Fruit fly (Drosophila melanogaster) whole organism, prepupa: ENCODE measurements around the gene CG8750.

Source experiments
- CG11294 ChIP-seq: fragments of 200-800 bp; sonication (Bioruptor generic); IDR thresholded peaks from 2 replicates; pipeline ENCODE4 v1.3.6; 2022; ENCODE audit warnings: missing biosample characterization, missing genetic modification characterization
- CG11762 ChIP-seq: fragments of 200-800 bp; sonication (Bioruptor generic); optimal IDR thresholded peaks from 3 replicates; lab custom pipeline; 2016; ENCODE audit warnings: missing biosample characterization, missing genetic modification characterization; ENCODE audit not compliant: insufficient read depth
- CG11902 ChIP-seq: fragments of 200-800 bp; sonication (Bioruptor generic); optimal IDR thresholded peaks from 3 replicates; lab custom pipeline; 2016; ENCODE audit warnings: missing biosample characterization, missing genetic modification characterization
- CG15336 ChIP-seq: fragments of 200-800 bp; sonication (Bioruptor generic); IDR thresholded peaks from 2 replicates; pipeline ENCODE4 v1.3.6; 2022; ENCODE audit warnings: missing biosample characterization, missing genetic modification characterization
- CG1621 ChIP-seq: fragments of 200-800 bp; sonication (Bioruptor generic); optimal IDR thresholded peaks from 3 replicates; lab custom pipeline; 2018; ENCODE audit warnings: missing biosample characterization, mild to moderate bottlenecking, missing genetic modification characterization
- CG16779 ChIP-seq: fragments of 200-800 bp; sonication (Bioruptor generic); optimal IDR thresholded peaks from 3 replicates; lab custom pipeline; 2017; ENCODE audit warnings: missing biosample characterization, mild to moderate bottlenecking, missing genetic modification characterization
- CG31627 ChIP-seq: fragments of 200-800 bp; sonication (Bioruptor generic); optimal IDR thresholded peaks from 3 replicates; lab custom pipeline; 2016; ENCODE audit warnings: missing biosample characterization, missing genetic modification characterization
- CG32006 ChIP-seq: fragments of 200-800 bp; sonication (Bioruptor generic); optimal IDR thresholded peaks from 3 replicates; lab custom pipeline; 2017; ENCODE audit warnings: missing biosample characterization, mild to moderate bottlenecking, missing genetic modification characterization
- CG3919 ChIP-seq: fragments of 200-800 bp; sonication (Bioruptor generic); optimal IDR thresholded peaks from 3 replicates; lab custom pipeline; 2016; ENCODE audit warnings: missing biosample characterization, missing genetic modification characterization
- CG6792 ChIP-seq: fragments of 200-800 bp; sonication (Bioruptor generic); optimal IDR thresholded peaks from 3 replicates; lab custom pipeline; 2016; ENCODE audit warnings: missing biosample characterization, missing genetic modification characterization
- CG6808 ChIP-seq: fragments of 200-800 bp; sonication (Bioruptor generic); optimal IDR thresholded peaks from 3 replicates; lab custom pipeline; 2017; ENCODE audit warnings: missing biosample characterization, missing genetic modification characterization, mild to moderate bottlenecking, moderate library complexity, missing genetic modification reagents
- CG6854 ChIP-seq: fragments of 200-800 bp; sonication (Bioruptor generic); optimal IDR thresholded peaks from 2 replicates; lab custom pipeline; 2017; ENCODE audit warnings: missing biosample characterization, mild to moderate bottlenecking, missing genetic modification characterization
- CG7368 ChIP-seq: fragments of 200-800 bp; sonication (Bioruptor generic); optimal IDR thresholded peaks from 3 replicates; lab custom pipeline; 2016; ENCODE audit warnings: missing biosample characterization, missing genetic modification characterization
- CG8119 ChIP-seq: fragments of 200-800 bp; sonication (Bioruptor generic); IDR thresholded peaks from 3 replicates; pipeline ENCODE4 v1.3.6; 2022; ENCODE audit warnings: missing biosample characterization, missing genetic modification characterization
- CG8319 ChIP-seq: fragments of 200-800 bp; sonication (Bioruptor generic); optimal IDR thresholded peaks from 3 replicates; lab custom pipeline; 2016; ENCODE audit warnings: missing biosample characterization, missing genetic modification characterization
- Eip78C ChIP-seq: fragments of 200-800 bp; sonication (Bioruptor generic); peaks from one replicate; lab custom pipeline; 2016; ENCODE audit warnings: missing biosample characterization, missing genetic modification characterization
- Eip93F ChIP-seq: fragments of 200-800 bp; sonication (Bioruptor generic); optimal IDR thresholded peaks from 2 replicates; lab custom pipeline; 2016; ENCODE audit warnings: missing biosample characterization, mild to moderate bottlenecking, missing genetic modification characterization
- Hr39 ChIP-seq: fragments of 200-800 bp; sonication (Bioruptor generic); optimal IDR thresholded peaks from 2 replicates; lab custom pipeline; 2016; ENCODE audit warnings: missing biosample characterization, missing genetic modification characterization
- Hr4 ChIP-seq: fragments of 200-800 bp; sonication (Bioruptor generic); optimal IDR thresholded peaks from 3 replicates; lab custom pipeline; 2016; ENCODE audit warnings: missing biosample characterization, missing genetic modification characterization
- Lpt ChIP-seq: fragments of 200-800 bp; sonication (Bioruptor generic); optimal IDR thresholded peaks from 3 replicates; lab custom pipeline; 2016; ENCODE audit warnings: missing biosample characterization, missing genetic modification characterization
- OdsH ChIP-seq: fragments of 200-800 bp; sonication (Bioruptor generic); optimal IDR thresholded peaks from 3 replicates; lab custom pipeline; 2016; ENCODE audit warnings: missing biosample characterization, missing genetic modification characterization
- Smox ChIP-seq: fragments of 200-800 bp; sonication (Bioruptor generic); optimal IDR thresholded peaks from 3 replicates; lab custom pipeline; 2016; ENCODE audit warnings: missing biosample characterization, missing genetic modification characterization
- Sox15 ChIP-seq: fragments of 200-800 bp; sonication (Bioruptor generic); optimal IDR thresholded peaks from 3 replicates; lab custom pipeline; 2016; ENCODE audit warnings: missing biosample characterization, missing genetic modification characterization
- achi ChIP-seq: fragments of 200-800 bp; sonication (Bioruptor generic); optimal IDR thresholded peaks from 3 replicates; lab custom pipeline; 2016; ENCODE audit warnings: missing biosample characterization, missing genetic modification characterization
- dac ChIP-seq: fragments of 200-800 bp; sonication (Bioruptor generic); optimal IDR thresholded peaks from 2 replicates; lab custom pipeline; 2017; ENCODE audit warnings: missing biosample characterization, mild to moderate bottlenecking, missing genetic modification characterization
- esn ChIP-seq: fragments of 200-800 bp; sonication (Bioruptor generic); optimal IDR thresholded peaks from 2 replicates; lab custom pipeline; 2016; ENCODE audit warnings: missing biosample characterization, mild to moderate bottlenecking, missing genetic modification characterization, moderate library complexity
- fd59A ChIP-seq: fragments of 200-800 bp; sonication (Bioruptor generic); optimal IDR thresholded peaks from 2 replicates; lab custom pipeline; 2017; ENCODE audit warnings: missing biosample characterization, mild to moderate bottlenecking, missing genetic modification characterization, missing genetic modification reagents
- fd85E ChIP-seq: fragments of 200-800 bp; sonication (Bioruptor generic); optimal IDR thresholded peaks from 3 replicates; lab custom pipeline; 2016; ENCODE audit warnings: missing biosample characterization, missing genetic modification characterization
- pdm3 ChIP-seq: fragments of 200-800 bp; sonication (Bioruptor generic); optimal IDR thresholded peaks from 3 replicates; lab custom pipeline; 2016; ENCODE audit warnings: missing biosample characterization, missing genetic modification characterization
- spab ChIP-seq: fragments of 200-800 bp; sonication (Bioruptor generic); optimal IDR thresholded peaks from 2 replicates; lab custom pipeline; 2017; ENCODE audit warnings: missing biosample characterization, mild to moderate bottlenecking, missing genetic modification characterization, missing genetic modification reagents
- ss ChIP-seq, 2 experiments: fragments of 200-800 bp; sonication (Bioruptor generic); optimal IDR thresholded peaks; 2 replicates in 1 of 2; 3 replicates in 1 of 2; lab custom pipeline; 2017 to 2018; ENCODE audit warnings: mild to moderate bottlenecking in 2 of 2, missing biosample characterization in 2 of 2, missing genetic modification characterization in 2 of 2, moderate library complexity in 1 of 2
- svp ChIP-seq: fragments of 200-800 bp; sonication (Bioruptor generic); peaks from one replicate; lab custom pipeline; 2016; ENCODE audit warnings: missing biosample characterization, missing genetic modification characterization

The CG8750 gene

DNA sequence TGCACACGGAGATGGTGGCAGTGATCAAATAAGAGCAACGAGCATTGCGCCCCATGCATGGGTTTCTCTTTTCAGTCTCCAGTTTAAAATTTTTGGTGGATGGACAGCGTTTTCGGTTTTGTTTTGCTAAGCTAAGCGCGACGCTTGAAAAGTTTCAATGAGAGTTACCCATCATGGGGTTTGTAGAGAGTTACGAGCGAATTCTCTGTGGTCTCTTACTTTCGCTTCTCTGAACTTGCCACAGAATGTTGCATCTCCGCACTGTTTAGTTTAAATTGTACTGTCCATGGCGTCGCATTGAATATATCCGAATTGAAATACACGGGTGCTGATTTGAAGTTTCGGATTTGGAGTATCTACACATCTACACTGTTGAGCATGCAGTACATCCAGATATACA, 539 bp upstream of the CG8750 start, which contains the start of gene Tsp68C:
TSS of gene Tsp68C (plus strand) at position 301 of the 400 bp plus-strand sequence.
- TF ChIP-seq CG11762 (GFP tag; lab: Kevin White, UChicago) (no peak), CG11902 (no peak), dac (no peak), achi (GFP tag; lab: Kevin White, UChicago) (no peak), CG8119 (GFP tag; lab: Robert Waterston, UW) (no peak), fd59A (GFP tag; lab: Kevin White, UChicago) (no peak), Eip78C (GFP tag; lab: Kevin White, UChicago) (no peak), CG16779 (tag; lab: Kevin White, UChicago) (no peak), Hr4 (GFP tag; lab: Kevin White, UChicago) (no peak), Lpt (GFP tag; lab: Kevin White, UChicago) (no peak), pdm3 (no peak), esn (GFP tag; lab: Kevin White, UChicago) (no peak), CG3919 (GFP tag; lab: Kevin White, UChicago) (no peak), ss (GFP tag; optimal IDR thresholded peaks at IDR 0.05; lab: Kevin White, UChicago) (no peak), CG11294 (no peak), Smox (no peak), fd85E (GFP tag; lab: Kevin White, UChicago) (no peak), Hr39 (GFP tag; lab: Kevin White, UChicago) (no peak)

DNA sequence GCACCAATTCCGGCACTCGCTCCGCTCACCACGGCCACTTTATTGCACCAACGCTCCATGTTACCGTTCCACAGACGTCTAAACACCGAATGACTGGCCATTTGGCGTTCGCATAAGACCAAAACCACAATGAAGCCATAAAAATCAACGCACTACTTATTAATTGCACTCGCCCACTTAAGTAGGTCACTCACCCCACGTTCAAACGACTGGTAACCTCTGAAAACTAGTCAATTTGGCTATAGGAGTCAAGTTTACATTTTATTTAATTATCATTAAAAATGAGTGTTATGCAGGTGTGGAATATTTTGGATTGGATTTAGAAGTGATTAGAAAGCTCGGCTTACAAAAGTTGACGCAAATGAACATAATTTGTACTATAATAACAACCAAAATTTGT, 677 bp downstream of the CG8750 start, which contains the start of gene CG8757:
TSS of gene CG8757 (minus strand) at position 101 of the 400 bp plus-strand sequence.
- no peak for TF ChIP-seq CG8319
- TF ChIP-seq CG1621 (tag; lab: Kevin White, UChicago): no peak
- no peak for TF ChIP-seq CG32006
- no peak for TF ChIP-seq CG6808 (GFP tag; lab: Kevin White, UChicago)
- TF ChIP-seq CG11902: no peak
- TF ChIP-seq CG31627 (GFP tag; lab: Kevin White, UChicago): no peak
- TF ChIP-seq Smox: no peak
- TF ChIP-seq Hr4 (GFP tag; lab: Kevin White, UChicago): no peak
- TF ChIP-seq CG15336 (GFP tag; lab: Robert Waterston, UW): no peak
- no peak for TF ChIP-seq Sox15 (GFP tag; lab: Kevin White, UChicago)
- TF ChIP-seq fd85E (GFP tag; lab: Kevin White, UChicago): no peak
- TF ChIP-seq, all 60 proteins: peak for 0

dm6 chr3L:13840731-13841130, 2.1 kb downstream of the CG8750 start:
- no peak for TF ChIP-seq esn (GFP tag; lab: Kevin White, UChicago)
- TF ChIP-seq Hr4 (GFP tag; lab: Kevin White, UChicago): no peak
- TF ChIP-seq spab (GFP tag; lab: Kevin White, UChicago): no peak

DNA sequence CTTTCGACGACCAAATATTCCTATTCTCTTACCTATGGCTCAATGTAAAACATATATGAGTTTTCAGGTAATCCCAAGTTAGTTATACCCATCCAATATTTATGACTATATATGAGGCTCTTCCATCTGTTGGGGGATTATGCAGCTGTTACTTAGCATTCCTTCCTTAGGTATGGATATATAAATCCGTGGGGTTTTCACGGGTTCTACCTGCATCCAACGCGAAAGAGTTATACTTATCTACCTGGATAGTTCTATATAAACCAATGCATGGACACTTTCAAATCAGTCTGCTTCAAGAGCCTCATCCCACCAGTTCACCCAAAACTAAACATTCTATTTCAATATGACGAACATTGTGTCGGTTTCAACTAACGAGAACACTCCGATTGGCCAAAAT, 5.4 kb downstream of the CG8750 start, which contains the start of gene CG43184:
TSS of gene CG43184 (plus strand) at position 301 of the 400 bp plus-strand sequence.
- TF ChIP-seq Lpt (GFP tag; lab: Kevin White, UChicago) (no peak), CG7368 (GFP tag; lab: Kevin White, UChicago) (no peak), Eip93F (GFP tag; lab: Kevin White, UChicago) (no peak), CG6808 (GFP tag; lab: Kevin White, UChicago) (no peak), CG6854 (no peak), CG6792 (GFP tag; lab: Kevin White, UChicago) (no peak)

- TF ChIP-seq OdsH (GFP tag; lab: Kevin White, UChicago) (no peak), CG8119 (GFP tag; lab: Robert Waterston, UW) (no peak), svp (peak; percentile 28), CG15336 (GFP tag; lab: Robert Waterston, UW) (no peak)
These were observed 39.6 kb downstream of the CG8750 start, which contains the start of gene bru3 for dm6 chr3L:13803258-13803657. bru3 (minus strand) TSS chr3L:13803400.
